Fruit fly (Drosophila melanogaster) whole organism, embryonic: ENCODE measurements around the gene ZnT63C.

Experiments used
- CG31224 ChIP-seq: fragments of 200-800 bp; sonication (Bioruptor generic); IDR thresholded peaks from 2 replicates; pipeline ENCODE4 v1.3.6; 2022; ENCODE audit warnings: missing biosample characterization, missing genetic modification characterization
- en ChIP-seq: fragments of 200-800 bp; sonication (Bioruptor generic); optimal IDR thresholded peaks from 2 replicates; lab custom pipeline; 2016; ENCODE audit warnings: missing biosample characterization, missing genetic modification characterization
- org-1 ChIP-seq: fragments of 200-800 bp; sonication (Bioruptor generic); optimal IDR thresholded peaks from 2 replicates; lab custom pipeline; 2017; ENCODE audit warnings: missing biosample characterization, missing genetic modification characterization

dm6 chr3L:3284900-3285299, 18.6 kb upstream of the ZnT63C start:
- no peak for TF ChIP-seq en (GFP tag; lab: Kevin White, UChicago)
- no peak for TF ChIP-seq CG31224 (GFP tag; lab: Robert Waterston, UW)
- TF ChIP-seq org-1 (GFP tag; lab: Kevin White, UChicago): no peak
